Fruit fly (Drosophila melanogaster): ENCODE measurements around the gene Gr10a.

Gr10a gene

DNA sequence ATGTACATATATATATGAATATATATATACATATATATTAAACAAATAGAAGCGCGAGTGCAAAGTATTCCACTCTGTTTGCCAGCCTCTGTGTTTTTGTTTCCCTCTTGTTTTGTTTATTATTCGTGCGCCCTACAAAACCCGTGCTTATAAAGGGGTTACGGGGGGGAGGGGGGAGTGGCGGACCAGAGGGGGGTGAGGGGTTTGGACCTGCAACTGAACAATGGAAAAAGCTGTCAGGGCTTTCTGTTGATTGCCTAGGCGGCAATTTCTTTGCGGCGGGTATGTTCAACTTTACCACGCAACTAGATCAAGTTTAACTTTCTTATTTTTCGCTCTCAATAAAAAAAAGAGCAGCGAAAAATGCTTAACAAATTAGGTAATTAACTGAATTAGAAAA is 22.0 kb upstream of the Gr10a start (continued):
- no peak for TF ChIP-seq CG2199 (GFP tag; IDR thresholded peaks at IDR 0.05)
- TF ChIP-seq dmrt99B (tag; optimal IDR thresholded peaks at IDR 0.05) = peak; percentile 5
- 0 out of 2 replicates have a peak, but pooled peaks have one; percentile 11 for TF ChIP-seq Rfx (GFP tag; IDR thresholded peaks at IDR 0.05)
- no peak for TF ChIP-seq CG17802 (tag; optimal IDR thresholded peaks at IDR 0.05)
- TF ChIP-seq cwo (GFP tag; optimal IDR thresholded peaks at IDR 0.05) = peak; percentile 19
- TF ChIP-seq fd3F (GFP tag; optimal IDR thresholded peaks at IDR 0.05) = no peak
- TF ChIP-seq CG7987 (GFP tag; optimal IDR thresholded peaks at IDR 0.05) = peak; percentile 20
- TF ChIP-seq tap (tag; optimal IDR thresholded peaks at IDR 0.05) = no peak
- peak; percentile 26 for TF ChIP-seq Fer1 (GFP tag; optimal IDR thresholded peaks at IDR 0.05)
- no peak for TF ChIP-seq CG10274 (GFP tag; optimal IDR thresholded peaks at IDR 0.05)
- no peak for TF ChIP-seq vfl (GFP tag; optimal IDR thresholded peaks at IDR 0.05)
- no peak for TF ChIP-seq CG1529 (GFP tag; optimal IDR thresholded peaks at IDR 0.05)
- TF ChIP-seq CG16815 (GFP tag; optimal IDR thresholded peaks at IDR 0.05) = no peak
- no peak for TF ChIP-seq cg (GFP tag; optimal IDR thresholded peaks at IDR 0.05)
- no peak for TF ChIP-seq Usf (GFP tag; optimal IDR thresholded peaks at IDR 0.05)
- TF ChIP-seq CG13123 (GFP tag; optimal IDR thresholded peaks at IDR 0.05) = no peak
- TF ChIP-seq crol (GFP tag; IDR thresholded peaks at IDR 0.05) = peak; percentile 93
- TF ChIP-seq sim (GFP tag; IDR thresholded peaks at IDR 0.05) = no peak
- no peak for TF ChIP-seq rib (GFP tag; IDR thresholded peaks at IDR 0.05)
- no peak for TF ChIP-seq Deaf1 (tag; optimal IDR thresholded peaks at IDR 0.05)
- no peak for TF ChIP-seq kah (GFP tag; optimal IDR thresholded peaks at IDR 0.05)
- no peak for TF ChIP-seq Ets65A (GFP tag)
- TF ChIP-seq CG14965 (GFP tag; optimal IDR thresholded peaks at IDR 0.05; ENCODE audit: borderline replicate concordance) = no peak
- TF ChIP-seq scrt (GFP tag; optimal IDR thresholded peaks at IDR 0.05) = no peak
- TF ChIP-seq ind (GFP tag; optimal IDR thresholded peaks at IDR 0.05) = no peak
- TF ChIP-seq Max (GFP tag; optimal IDR thresholded peaks at IDR 0.05) = no peak
- peak; percentile 27 for TF ChIP-seq ATbp (GFP tag; optimal IDR thresholded peaks at IDR 0.05)
- no peak for TF ChIP-seq C15 (GFP tag; IDR thresholded peaks at IDR 0.05)
- no peak for TF ChIP-seq psq (GFP tag; optimal IDR thresholded peaks at IDR 0.05)
- TF ChIP-seq fu2 (GFP tag; optimal IDR thresholded peaks at IDR 0.05) = no peak
- TF ChIP-seq CG15514 (GFP tag; optimal IDR thresholded peaks at IDR 0.05) = peak; percentile 26
- TF ChIP-seq CG12659 (GFP tag; optimal IDR thresholded peaks at IDR 0.05) = no peak
- no peak for TF ChIP-seq CG14710 (tag; optimal IDR thresholded peaks at IDR 0.05)
- no peak for TF ChIP-seq Pdp1 (GFP tag; optimal IDR thresholded peaks at IDR 0.05)
- no peak for TF ChIP-seq Taf1 (GFP tag; IDR thresholded peaks at IDR 0.05)
- no peak for TF ChIP-seq CG18599 (GFP tag; optimal IDR thresholded peaks at IDR 0.05)
- no peak for TF ChIP-seq Ada2b (GFP tag; IDR thresholded peaks at IDR 0.05)
- TF ChIP-seq CG18011 (GFP tag; optimal IDR thresholded peaks at IDR 0.05) = no peak
- no peak for TF ChIP-seq tgo (GFP tag; IDR thresholded peaks at IDR 0.05)
- TF ChIP-seq B-H2 (GFP tag; optimal IDR thresholded peaks at IDR 0.05) = no peak
- no peak for TF ChIP-seq chif (GFP tag; optimal IDR thresholded peaks at IDR 0.05)
- TF ChIP-seq cad (GFP tag; optimal IDR thresholded peaks at IDR 0.05) = no peak
- TF ChIP-seq CG6854 (GFP tag; optimal IDR thresholded peaks at IDR 0.05) = no peak
- TF ChIP-seq wdn (GFP tag; IDR thresholded peaks at IDR 0.05) = no peak
- no peak for TF ChIP-seq Hr3 (GFP tag; optimal IDR thresholded peaks at IDR 0.05)
- no peak for TF ChIP-seq abd-A (tag; optimal IDR thresholded peaks at IDR 0.05)
- TF ChIP-seq CG12769 (tag; optimal IDR thresholded peaks at IDR 0.05) = peak; percentile 35
- TF ChIP-seq Hmx (GFP tag; optimal IDR thresholded peaks at IDR 0.05) = no peak
- TF ChIP-seq CG10543 (GFP tag; optimal IDR thresholded peaks at IDR 0.05) = peak; percentile 39
- TF ChIP-seq croc (GFP tag; conservative IDR thresholded peaks at IDR 0.05) = no peak
- no peak for TF ChIP-seq zf30C (GFP tag; optimal IDR thresholded peaks at IDR 0.05)
